Fruit fly (Drosophila melanogaster) whole organism, embryonic: ENCODE results near the gene CG7407.
A peak's percentile ranks its signal among the peaks of the same experiment; 100 is the strongest.

Experiments used
- Antp ChIP-seq: fragments of 200-800 bp; sonication (Bioruptor generic); optimal IDR thresholded peaks from 3 replicates; lab custom pipeline; 2016; ENCODE audit warnings: missing biosample characterization, missing genetic modification characterization
- CG10462 ChIP-seq: fragments of 200-800 bp; sonication (Bioruptor generic); optimal IDR thresholded peaks from 2 replicates; lab custom pipeline; 2016; ENCODE audit warnings: missing biosample characterization, missing genetic modification characterization
- CG12299 ChIP-seq: fragments of 200-800 bp; sonication (Bioruptor generic); optimal IDR thresholded peaks from 2 replicates; lab custom pipeline; 2018; ENCODE audit warnings: missing biosample characterization, mild to moderate bottlenecking, missing genetic modification characterization
- CG14441 ChIP-seq: fragments of 200-800 bp; sonication (Bioruptor generic); IDR thresholded peaks from 2 replicates; pipeline ENCODE4 v1.3.6; 2022; ENCODE audit warnings: missing biosample characterization, missing genetic modification characterization
- CG17328 ChIP-seq: fragments of 200-800 bp; sonication (Bioruptor generic); IDR thresholded peaks from 2 replicates; pipeline ENCODE4 v1.3.6; 2022; ENCODE audit warnings: missing biosample characterization, missing genetic modification characterization
- CG1792 ChIP-seq: fragments of 200-800 bp; sonication (Bioruptor generic); optimal IDR thresholded peaks from 2 replicates; lab custom pipeline; 2016; ENCODE audit warnings: missing biosample characterization, missing genetic modification characterization
- CG1832 ChIP-seq: fragments of 200-800 bp; sonication (Bioruptor generic); optimal IDR thresholded peaks from 2 replicates; lab custom pipeline; 2017; ENCODE audit warnings: missing biosample characterization, mild to moderate bottlenecking, missing genetic modification characterization, inconsistent platforms
- CG18619 ChIP-seq: fragments of 200-800 bp; sonication (Bioruptor generic); optimal IDR thresholded peaks from 3 replicates; lab custom pipeline; 2017; ENCODE audit warnings: missing biosample characterization, mild to moderate bottlenecking, missing genetic modification characterization
- CG2120 ChIP-seq: fragments of 200-800 bp; sonication (Bioruptor generic); optimal IDR thresholded peaks from 3 replicates; lab custom pipeline; 2016; ENCODE audit warnings: missing biosample characterization, missing genetic modification characterization
- CG2889 ChIP-seq: fragments of 200-800 bp; sonication (Bioruptor generic); IDR thresholded peaks from 3 replicates; pipeline ENCODE4 v1.3.6; 2022; ENCODE audit warnings: missing biosample characterization, missing genetic modification characterization
- CG32772 ChIP-seq: fragments of 200-800 bp; sonication (Bioruptor generic); IDR thresholded peaks from 2 replicates; pipeline ENCODE4 v1.3.6; 2022; ENCODE audit warnings: missing biosample characterization, missing genetic modification characterization
- CG34224 ChIP-seq: fragments of 200-800 bp; sonication (Bioruptor generic); IDR thresholded peaks from 3 replicates; pipeline ENCODE4 v1.3.6; 2022; ENCODE audit warnings: missing biosample characterization, missing genetic modification characterization; ENCODE audit not compliant: partially characterized antibody
- CG4282 ChIP-seq: fragments of 200-800 bp; sonication (Bioruptor generic); optimal IDR thresholded peaks from 2 replicates; lab custom pipeline; 2016; ENCODE audit warnings: missing biosample characterization, missing genetic modification characterization
- CG6765 ChIP-seq: fragments of 200-800 bp; sonication (Bioruptor generic); optimal IDR thresholded peaks from 3 replicates; lab custom pipeline; 2017; ENCODE audit warnings: missing biosample characterization, mild to moderate bottlenecking, missing genetic modification characterization
- CG6813 ChIP-seq: fragments of 200-800 bp; sonication (Bioruptor generic); optimal IDR thresholded peaks from 2 replicates; lab custom pipeline; 2017; ENCODE audit warnings: missing biosample characterization, missing genetic modification characterization, mild to moderate bottlenecking, moderate library complexity, missing genetic modification reagents
- CG7271 ChIP-seq: fragments of 200-800 bp; sonication (Bioruptor generic); optimal IDR thresholded peaks from 2 replicates; lab custom pipeline; 2018; ENCODE audit warnings: missing biosample characterization, mild to moderate bottlenecking, missing genetic modification characterization, moderate library complexity
- CG8924 ChIP-seq: fragments of 200-800 bp; optimal IDR thresholded peaks from 3 replicates; lab custom pipeline; 2019; ENCODE audit warnings: missing biosample characterization, mild to moderate bottlenecking, missing genetic modification characterization, moderate library complexity
- CG9797 ChIP-seq: fragments of 200-800 bp; sonication (Bioruptor generic); optimal IDR thresholded peaks from 3 replicates; lab custom pipeline; 2018; ENCODE audit warnings: missing biosample characterization, mild to moderate bottlenecking, missing genetic modification characterization
- CkIIα-i1 ChIP-seq: fragments of 200-800 bp; sonication (Bioruptor generic); IDR thresholded peaks from 2 replicates; pipeline ENCODE4 v1.3.6; 2022; ENCODE audit warnings: missing biosample characterization, missing genetic modification characterization
- Dip3 ChIP-seq: fragments of 200-800 bp; sonication (Bioruptor generic); optimal IDR thresholded peaks from 3 replicates; lab custom pipeline; 2016; ENCODE audit warnings: missing biosample characterization, missing genetic modification characterization
- Fer1 ChIP-seq: fragments of 200-800 bp; sonication (Bioruptor generic); optimal IDR thresholded peaks from 2 replicates; lab custom pipeline; 2017; ENCODE audit warnings: missing biosample characterization, mild to moderate bottlenecking, missing genetic modification characterization
- HmgD ChIP-seq: fragments of 200-800 bp; sonication (Bioruptor generic); optimal IDR thresholded peaks from 3 replicates; lab custom pipeline; 2016; ENCODE audit warnings: missing biosample characterization, missing genetic modification characterization
- Hr39 ChIP-seq: fragments of >200 bp; optimal IDR thresholded peaks from 2 replicates; lab custom pipeline; 2017
- Hr51 ChIP-seq, 2 experiments: fragments of 200-800 bp; sonication (Bioruptor generic); optimal IDR thresholded peaks; 2 replicates in 1 of 2; 3 replicates in 1 of 2; lab custom pipeline; 2016 to 2018; ENCODE audit warnings: missing biosample characterization in 2 of 2, missing genetic modification characterization in 2 of 2, mild to moderate bottlenecking in 1 of 2, moderate library complexity in 1 of 2
- Hr78 ChIP-seq, 2 experiments: fragments of 200-800 bp in 1 of 2; fragments of >200 bp in 1 of 2; sonication (Bioruptor generic) in 1 of 2; optimal IDR thresholded peaks; 2 replicates each; lab custom pipeline; 2017 to 2019; ENCODE audit warnings: missing biosample characterization in 2 of 2, missing genetic modification characterization in 2 of 2, mild to moderate bottlenecking in 1 of 2, moderate library complexity in 1 of 2
- Meics ChIP-seq: fragments of 200-800 bp; sonication (Bioruptor generic); optimal IDR thresholded peaks from 2 replicates; lab custom pipeline; 2017; ENCODE audit warnings: missing biosample characterization, mild to moderate bottlenecking, missing genetic modification characterization
- NC2α ChIP-seq: fragments of 200-800 bp; sonication (Bioruptor generic); optimal IDR thresholded peaks from 2 replicates; lab custom pipeline; 2016; ENCODE audit warnings: missing biosample characterization, missing genetic modification characterization
- Oaz ChIP-seq: fragments of 200-800 bp; sonication (Bioruptor generic); IDR thresholded peaks from 2 replicates; pipeline ENCODE4 v1.3.6; 2022; ENCODE audit warnings: missing biosample characterization, missing genetic modification characterization
- chif ChIP-seq, 2 experiments: fragments of 200-800 bp; sonication (Bioruptor generic); optimal IDR thresholded peaks; 3 replicates each; lab custom pipeline; 2016; ENCODE audit warnings: missing biosample characterization in 2 of 2, missing genetic modification characterization in 2 of 2
- croc ChIP-seq: fragments of 200-800 bp; sonication (Bioruptor generic); conservative IDR thresholded peaks from 3 replicates; pipeline ENCODE4 v1.3.6; 2022; ENCODE audit warnings: missing biosample characterization, missing genetic modification characterization
- crp ChIP-seq, 2 experiments: fragments of 200-800 bp; sonication (Bioruptor generic); optimal IDR thresholded peaks; 2 replicates in 1 of 2; 3 replicates in 1 of 2; lab custom pipeline; 2017; ENCODE audit warnings: missing biosample characterization in 2 of 2, missing genetic modification characterization in 2 of 2, mild to moderate bottlenecking in 1 of 2, moderate library complexity in 1 of 2
- esg ChIP-seq: fragments of 200-800 bp; sonication (Bioruptor generic); conservative IDR thresholded peaks from 2 replicates; pipeline ENCODE4 v1.3.6; 2022; ENCODE audit warnings: missing biosample characterization, missing genetic modification characterization
- fd96Cb ChIP-seq: fragments of 200-800 bp; sonication (Bioruptor generic); optimal IDR thresholded peaks from 2 replicates; lab custom pipeline; 2018; ENCODE audit warnings: missing biosample characterization, mild to moderate bottlenecking, missing genetic modification characterization, moderate library complexity
- gcm ChIP-seq: fragments of 200-800 bp; sonication (Bioruptor generic); optimal IDR thresholded peaks from 2 replicates; lab custom pipeline; 2019; ENCODE audit warnings: missing biosample characterization, mild to moderate bottlenecking, missing genetic modification characterization, moderate library complexity
- grn ChIP-seq: fragments of 200-800 bp; sonication (Bioruptor generic); optimal IDR thresholded peaks from 3 replicates; lab custom pipeline; 2017; ENCODE audit warnings: missing biosample characterization, missing genetic modification characterization
- gsb-n ChIP-seq: fragments of 200-800 bp; sonication (Bioruptor generic); optimal IDR thresholded peaks from 3 replicates; lab custom pipeline; 2018; ENCODE audit warnings: missing biosample characterization, mild to moderate bottlenecking, missing genetic modification characterization
- gt ChIP-seq: fragments of 200-800 bp; sonication (Bioruptor generic); IDR thresholded peaks from 2 replicates; pipeline ENCODE4 v1.3.6; 2022; ENCODE audit warnings: missing biosample characterization, missing genetic modification characterization
- her ChIP-seq: fragments of 200-800 bp; sonication (Bioruptor generic); optimal IDR thresholded peaks from 2 replicates; lab custom pipeline; 2016; ENCODE audit warnings: missing biosample characterization, missing genetic modification characterization
- ind ChIP-seq: fragments of 200-800 bp; sonication (Bioruptor generic); optimal IDR thresholded peaks from 3 replicates; lab custom pipeline; 2016; ENCODE audit warnings: missing biosample characterization, missing genetic modification characterization
- kay ChIP-seq: fragments of 200-800 bp; sonication (Bioruptor generic); optimal IDR thresholded peaks from 2 replicates; lab custom pipeline; 2016; ENCODE audit warnings: missing biosample characterization, missing genetic modification characterization
- lab ChIP-seq: fragments of 200-800 bp; sonication (Bioruptor generic); optimal IDR thresholded peaks from 3 replicates; lab custom pipeline; 2017; ENCODE audit warnings: missing biosample characterization, missing genetic modification characterization, mild to moderate bottlenecking, moderate library complexity, missing genetic modification reagents
- lbe ChIP-seq: fragments of 200-800 bp; sonication (Bioruptor generic); optimal IDR thresholded peaks from 2 replicates; lab custom pipeline; 2016; ENCODE audit warnings: missing biosample characterization, mild to moderate bottlenecking, missing genetic modification characterization
- oc ChIP-seq: fragments of 200-800 bp; sonication (Bioruptor generic); optimal IDR thresholded peaks from 2 replicates; lab custom pipeline; 2018; ENCODE audit warnings: missing biosample characterization, mild to moderate bottlenecking, missing genetic modification characterization, moderate library complexity
- odd ChIP-seq: fragments of 200-800 bp; sonication (Bioruptor generic); optimal IDR thresholded peaks from 2 replicates; lab custom pipeline; 2017; ENCODE audit warnings: missing biosample characterization, mild to moderate bottlenecking, missing genetic modification characterization
- p53 ChIP-seq: fragments of 200-800 bp; sonication (Bioruptor generic); optimal IDR thresholded peaks from 2 replicates; lab custom pipeline; 2016; ENCODE audit warnings: missing biosample characterization, missing genetic modification characterization
- phol ChIP-seq: fragments of 200-800 bp; sonication (Bioruptor generic); optimal IDR thresholded peaks from 3 replicates; lab custom pipeline; 2018; ENCODE audit warnings: missing biosample characterization, mild to moderate bottlenecking, missing genetic modification characterization, moderate library complexity
- sens ChIP-seq: fragments of 200-800 bp; sonication (Bioruptor generic); peaks from one replicate; lab custom pipeline; 2016; ENCODE audit warnings: missing biosample characterization, missing genetic modification characterization
- slp2 ChIP-seq: fragments of 200-800 bp; sonication (Bioruptor generic); optimal IDR thresholded peaks from 2 replicates; lab custom pipeline; 2016; ENCODE audit warnings: missing biosample characterization, missing genetic modification characterization
- tup ChIP-seq: fragments of 200-800 bp; sonication (Bioruptor generic); optimal IDR thresholded peaks from 2 replicates; lab custom pipeline; 2016; ENCODE audit warnings: missing biosample characterization, mild to moderate bottlenecking, missing genetic modification characterization, moderate library complexity
- twi ChIP-seq: fragments of 200-800 bp; optimal IDR thresholded peaks from 2 replicates; lab custom pipeline; 2019; ENCODE audit warnings: missing biosample characterization, mild to moderate bottlenecking, missing genetic modification characterization, moderate library complexity

The CG7407 gene

DNA sequence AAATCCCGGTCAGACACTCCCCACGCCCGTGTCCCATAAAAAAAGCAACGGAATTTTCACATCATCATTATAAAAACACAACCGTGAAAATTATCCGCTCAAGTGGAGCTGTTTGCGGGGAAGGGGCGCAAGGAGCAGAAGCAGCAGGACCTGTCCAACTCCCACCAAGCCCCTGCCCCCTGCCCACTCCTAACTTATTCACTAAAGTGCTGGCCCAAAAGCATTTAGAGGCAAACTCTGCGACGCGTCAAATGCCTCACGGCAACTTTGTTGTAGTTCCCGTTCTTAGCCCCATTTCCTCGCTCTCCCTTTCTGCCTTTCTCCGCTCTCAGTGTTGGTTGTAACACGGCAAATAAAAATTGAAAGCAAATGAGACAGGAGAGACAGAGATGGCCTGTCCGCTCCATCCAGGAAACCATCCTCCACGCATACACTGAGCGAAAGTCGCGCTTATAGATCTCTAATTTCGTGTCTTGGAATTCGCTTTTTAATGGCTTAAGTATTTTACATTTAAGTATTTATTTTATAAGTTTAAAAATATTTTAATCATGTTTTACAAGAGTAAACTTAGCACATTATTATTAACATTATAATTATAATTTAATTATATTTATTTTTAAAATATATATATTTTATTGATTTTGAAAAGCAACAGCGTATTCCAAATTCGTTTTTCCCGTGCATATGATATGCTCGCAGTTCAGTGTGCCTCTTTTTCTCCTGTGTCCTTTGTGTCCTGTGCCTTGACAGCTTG, 36.2 kb downstream of the CG7407 start:
- no peak for TF ChIP-seq twi (tag; lab: Kevin White, UChicago)
- TF ChIP-seq her (GFP tag; lab: Kevin White, UChicago): no peak
- TF ChIP-seq fd96Cb: peak; percentile 44
- TF ChIP-seq CG2120 (GFP tag; lab: Kevin White, UChicago): peak; percentile 22
- TF ChIP-seq odd (GFP tag; lab: Kevin White, UChicago): peak; percentile 27
- TF ChIP-seq grn (GFP tag; lab: Kevin White, UChicago): no peak
- TF ChIP-seq CG8924 (tag; lab: Kevin White, UChicago): peak; percentile 67
- TF ChIP-seq Meics (GFP tag; lab: Kevin White, UChicago): peak; percentile 70
- TF ChIP-seq CG12299 (tag; lab: Kevin White, UChicago): no peak
- TF ChIP-seq chif (GFP tag; optimal IDR thresholded peaks at IDR 0.05; lab: Kevin White, UChicago): no peak
- no peak for TF ChIP-seq CG7271
- TF ChIP-seq slp2 (GFP tag; lab: Kevin White, UChicago): no peak
- no peak for TF ChIP-seq gcm (GFP tag; lab: Kevin White, UChicago)
- no peak for TF ChIP-seq tup (GFP tag; lab: Kevin White, UChicago)
- TF ChIP-seq kay (GFP tag; lab: Kevin White, UChicago): no peak
- TF ChIP-seq CG2889 (GFP tag; lab: Robert Waterston, UW): no peak
- TF ChIP-seq crp (GFP tag; optimal IDR thresholded peaks at IDR 0.05; lab: Kevin White, UChicago): no peak
- no peak for TF ChIP-seq CG17328 (GFP tag; lab: Robert Waterston, UW)
- TF ChIP-seq lab: peak; percentile 68
- TF ChIP-seq gsb-n (tag; lab: Kevin White, UChicago): no peak
- no peak for TF ChIP-seq NC2α (GFP tag; lab: Kevin White, UChicago)
- no peak for TF ChIP-seq lbe (GFP tag; lab: Kevin White, UChicago)
- TF ChIP-seq Fer1: peak; percentile 34
- TF ChIP-seq CG9797 (GFP tag; lab: Kevin White, UChicago): no peak
- no peak for TF ChIP-seq CG34224 (GFP tag; lab: Robert Waterston, UW)
- TF ChIP-seq p53 (GFP tag; lab: Kevin White, UChicago): no peak
- peak; percentile 35 for TF ChIP-seq phol (tag; lab: Kevin White, UChicago)
- peak; percentile 36 for TF ChIP-seq CG6813 (GFP tag; lab: Kevin White, UChicago)
- no peak for TF ChIP-seq HmgD (GFP tag; lab: Kevin White, UChicago)
- no peak for TF ChIP-seq CG14441 (GFP tag; lab: Robert Waterston, UW)
- TF ChIP-seq oc (tag; lab: Kevin White, UChicago): no peak
- peak; percentile 16 for TF ChIP-seq ind (GFP tag; lab: Kevin White, UChicago)
- no peak for TF ChIP-seq CG32772
- peak; percentile 39 for TF ChIP-seq CG18619
- TF ChIP-seq gt (GFP tag; lab: Robert Waterston, UW): no peak
- no peak for TF ChIP-seq CkIIα-i1 (GFP tag; lab: Robert Waterston, UW)
- TF ChIP-seq Dip3 (GFP tag; lab: Kevin White, UChicago): no peak
- no peak for TF ChIP-seq CG4282
- TF ChIP-seq CG6765 (GFP tag; lab: Kevin White, UChicago): peak; percentile 39
- TF ChIP-seq Hr51 (GFP tag; optimal IDR thresholded peaks at IDR 0.05; lab: Kevin White, UChicago): peak in 1 of 2 experiments; percentile 62
- no peak for TF ChIP-seq Oaz
- no peak for TF ChIP-seq sens (GFP tag; lab: Kevin White, UChicago)
- TF ChIP-seq esg (GFP tag; lab: Robert Waterston, UW): no peak; the same call in 1 of the 2 replicates
- no peak for TF ChIP-seq croc (GFP tag; lab: Robert Waterston, UW)
- TF ChIP-seq CG10462: no peak
- TF ChIP-seq Hr39: no peak
- TF ChIP-seq Antp: no peak
- no peak for TF ChIP-seq Hr78 (GFP tag; optimal IDR thresholded peaks at IDR 0.05; lab: Kevin White, UChicago)
- no peak for TF ChIP-seq CG1792 (GFP tag; lab: Kevin White, UChicago)
- TF ChIP-seq CG1832: no peak
